Fruit fly (Drosophila melanogaster) whole organism, adult: ENCODE measurements around the gene bigmax.

Source experiments
- CG11617 ChIP-seq: fragments of 200-800 bp; sonication (Bioruptor generic); optimal IDR thresholded peaks from 2 replicates; lab custom pipeline; 2017; ENCODE audit warnings: mild to moderate bottlenecking, missing biosample characterization, missing genetic modification reagents, missing genetic modification characterization
- CG12768 ChIP-seq: fragments of 200-800 bp; sonication (Bioruptor generic); optimal IDR thresholded peaks from 2 replicates; lab custom pipeline; 2017; ENCODE audit warnings: missing biosample characterization, missing genetic modification characterization, mild to moderate bottlenecking, moderate library complexity, missing genetic modification reagents
- CG14711 ChIP-seq: fragments of 200-800 bp; sonication (Bioruptor generic); optimal IDR thresholded peaks from 2 replicates; lab custom pipeline; 2018; ENCODE audit warnings: missing biosample characterization, mild to moderate bottlenecking, missing genetic modification characterization, moderate library complexity
- CG1620 ChIP-seq: fragments of 200-800 bp; sonication (Bioruptor generic); optimal IDR thresholded peaks from 2 replicates; lab custom pipeline; 2016; ENCODE audit warnings: missing biosample characterization, missing genetic modification characterization
- CG33017 ChIP-seq: fragments of 200-800 bp; sonication (Bioruptor generic); optimal IDR thresholded peaks from 2 replicates; lab custom pipeline; 2018; ENCODE audit warnings: missing biosample characterization, mild to moderate bottlenecking, missing genetic modification characterization, moderate library complexity
- CG5204 ChIP-seq: fragments of 200-800 bp; sonication (Bioruptor generic); optimal IDR thresholded peaks from 2 replicates; lab custom pipeline; 2016; ENCODE audit warnings: missing biosample characterization, missing genetic modification characterization
- CG7045 ChIP-seq: fragments of 200-800 bp; sonication (Bioruptor generic); optimal IDR thresholded peaks from 2 replicates; lab custom pipeline; 2017; ENCODE audit warnings: missing biosample characterization, mild to moderate bottlenecking, missing genetic modification characterization
- CG7101 ChIP-seq: fragments of 200-800 bp; sonication (Bioruptor generic); optimal IDR thresholded peaks from 2 replicates; lab custom pipeline; 2018; ENCODE audit warnings: missing biosample characterization, mild to moderate bottlenecking, missing genetic modification characterization, moderate library complexity
- Clk ChIP-seq: fragments of 200-800 bp; sonication (Bioruptor generic); optimal IDR thresholded peaks from 2 replicates; lab custom pipeline; 2017; ENCODE audit warnings: missing biosample characterization, missing genetic modification characterization
- Crg-1 ChIP-seq: fragments of 200-800 bp; sonication (Bioruptor generic); optimal IDR thresholded peaks from 2 replicates; lab custom pipeline; 2016; ENCODE audit warnings: missing biosample characterization, missing genetic modification characterization
- Hr96 ChIP-seq: fragments of 200-800 bp; sonication (Bioruptor generic); optimal IDR thresholded peaks from 2 replicates; lab custom pipeline; 2016; ENCODE audit warnings: missing biosample characterization, missing genetic modification characterization
- Mnt ChIP-seq: fragments of 200-800 bp; sonication (Bioruptor generic); optimal IDR thresholded peaks from 2 replicates; lab custom pipeline; 2016; ENCODE audit warnings: missing biosample characterization, mild to moderate bottlenecking, missing genetic modification characterization
- bab1 ChIP-seq: fragments of 200-800 bp; sonication (Bioruptor generic); optimal IDR thresholded peaks from 3 replicates; lab custom pipeline; 2019; ENCODE audit warnings: missing biosample characterization, mild to moderate bottlenecking, missing genetic modification characterization, moderate library complexity
- cic ChIP-seq: fragments of 200-800 bp; sonication (Bioruptor generic); optimal IDR thresholded peaks from 2 replicates; lab custom pipeline; 2017; ENCODE audit warnings: missing biosample characterization, mild to moderate bottlenecking, missing genetic modification characterization, moderate library complexity
- cnc ChIP-seq, 2 experiments: fragments of >200 bp; optimal IDR thresholded peaks; 2 replicates each; lab custom pipeline; 2017
- kay ChIP-seq: fragments of 200-800 bp; sonication (Bioruptor generic); peaks from one replicate; lab custom pipeline; 2016; ENCODE audit warnings: missing biosample characterization, missing genetic modification characterization, borderline replicate concordance
- ovo ChIP-seq: fragments of 200-800 bp; sonication (Bioruptor generic); optimal IDR thresholded peaks from 2 replicates; lab custom pipeline; 2016; ENCODE audit warnings: missing biosample characterization, missing genetic modification characterization
- pad ChIP-seq: fragments of 200-800 bp; sonication (Bioruptor generic); optimal IDR thresholded peaks from 3 replicates; lab custom pipeline; 2017; ENCODE audit warnings: missing biosample characterization, missing genetic modification characterization, mild to moderate bottlenecking, moderate library complexity, missing genetic modification reagents
- tj ChIP-seq: fragments of 200-800 bp; sonication (Bioruptor generic); optimal IDR thresholded peaks from 3 replicates; lab custom pipeline; 2017; ENCODE audit warnings: missing biosample characterization, mild to moderate bottlenecking, missing genetic modification characterization, moderate library complexity
- toe ChIP-seq: fragments of 200-800 bp; sonication (Bioruptor generic); optimal IDR thresholded peaks from 2 replicates; lab custom pipeline; 2016; ENCODE audit warnings: missing biosample characterization, missing genetic modification characterization

Gene bigmax

dm6 chr3R:27281022-27281810, 7.1 kb downstream of the bigmax start:
- TF ChIP-seq CG33017 (tag; lab: Kevin White, UChicago) (peak; percentile 92), Hr96 (GFP tag; lab: Kevin White, UChicago) (peak; percentile 87), CG7101 (tag; lab: Kevin White, UChicago) (peak; percentile 90), Mnt (peak; percentile 70), CG12768 (GFP tag; lab: Kevin White, UChicago) (peak; percentile 93), ovo (GFP tag; lab: Kevin White, UChicago) (peak; percentile 19), CG7045 (peak; percentile 81), Crg-1 (GFP tag; lab: Kevin White, UChicago) (peak; percentile 81), Clk (GFP tag; lab: Kevin White, UChicago) (peak; percentile 70), CG11617 (GFP tag; lab: Kevin White, UChicago) (peak; percentile 74), CG1620 (peak; percentile 47), toe (GFP tag; lab: Kevin White, UChicago) (peak; percentile 58), tj (GFP tag; lab: Kevin White, UChicago) (peak; percentile 52), bab1 (peak; percentile 81), kay (GFP tag; lab: Kevin White, UChicago) (no peak), CG5204 (peak; percentile 79), pad (GFP tag; lab: Kevin White, UChicago) (peak; percentile 63), cic (GFP tag; lab: Kevin White, UChicago) (peak; percentile 96), cnc (optimal IDR thresholded peaks at IDR 0.05; lab: Kevin White, UChicago) (no peak), CG14711 (peak; percentile 83)

dm6 chr3R:27279478-27279877, 8.8 kb downstream of the bigmax start:
- TF ChIP-seq Clk (GFP tag; lab: Kevin White, UChicago) (no peak), bab1 (no peak), Mnt (no peak), CG7101 (tag; lab: Kevin White, UChicago) (no peak), CG11617 (GFP tag; lab: Kevin White, UChicago) (no peak)

dm6 chr3R:27274533-27275447, 13.5 kb downstream of the bigmax start, which contains the start of gene CG5938:
TSS of gene CG5938 (plus strand) at chr3R:27274794.
- no peak for TF ChIP-seq Hr96 (GFP tag; lab: Kevin White, UChicago)
- TF ChIP-seq CG5204, result no peak
- peak; percentile 22 for TF ChIP-seq CG7101 (tag; lab: Kevin White, UChicago)
- TF ChIP-seq cnc (optimal IDR thresholded peaks at IDR 0.05; lab: Kevin White, UChicago), result no peak
- TF ChIP-seq cic (GFP tag; lab: Kevin White, UChicago), result peak; percentile 78
- TF ChIP-seq CG33017 (tag; lab: Kevin White, UChicago), result peak; percentile 12
- TF ChIP-seq CG14711, result peak; percentile 58
- TF ChIP-seq CG1620, result no peak
- TF ChIP-seq toe (GFP tag; lab: Kevin White, UChicago), result peak; percentile 36
- no peak for TF ChIP-seq bab1
- TF ChIP-seq CG7045, result peak; percentile 16
- TF ChIP-seq kay (GFP tag; lab: Kevin White, UChicago), result no peak
- peak; percentile 24 for TF ChIP-seq tj (GFP tag; lab: Kevin White, UChicago)
- TF ChIP-seq CG12768 (GFP tag; lab: Kevin White, UChicago), result peak; percentile 72
- TF ChIP-seq ovo (GFP tag; lab: Kevin White, UChicago), result peak; percentile 20
- peak; percentile 64 for TF ChIP-seq pad (GFP tag; lab: Kevin White, UChicago)
- peak; percentile 36 for TF ChIP-seq CG11617 (GFP tag; lab: Kevin White, UChicago)
- TF ChIP-seq Crg-1 (GFP tag; lab: Kevin White, UChicago), result no peak
- TF ChIP-seq Mnt, result peak; percentile 40

- peak; percentile 71 for TF ChIP-seq CG12768 (GFP tag; lab: Kevin White, UChicago)
- TF ChIP-seq toe (GFP tag; lab: Kevin White, UChicago), result peak; percentile 36
- peak; percentile 65 for TF ChIP-seq CG7101 (tag; lab: Kevin White, UChicago)
- peak; percentile 64 for TF ChIP-seq pad (GFP tag; lab: Kevin White, UChicago)
- peak; percentile 80 for TF ChIP-seq CG14711
- peak; percentile 21 for TF ChIP-seq CG33017 (tag; lab: Kevin White, UChicago)
- no peak for TF ChIP-seq ovo (GFP tag; lab: Kevin White, UChicago)
- TF ChIP-seq bab1, result no peak
- no peak for TF ChIP-seq CG5204
- peak; percentile 71 for TF ChIP-seq Hr96 (GFP tag; lab: Kevin White, UChicago)
- peak; percentile 1 for TF ChIP-seq Clk (GFP tag; lab: Kevin White, UChicago)
- peak; percentile 30 for TF ChIP-seq CG7045
- TF ChIP-seq Mnt, result peak; percentile 64
- TF ChIP-seq CG1620, result peak; percentile 86
- TF ChIP-seq CG11617 (GFP tag; lab: Kevin White, UChicago), result peak; percentile 18
- TF ChIP-seq cic (GFP tag; lab: Kevin White, UChicago), result peak; percentile 33
- TF ChIP-seq Crg-1 (GFP tag; lab: Kevin White, UChicago), result peak; percentile 82
- no peak for TF ChIP-seq cnc (optimal IDR thresholded peaks at IDR 0.05; lab: Kevin White, UChicago)
- no peak for TF ChIP-seq tj (GFP tag; lab: Kevin White, UChicago)
- TF ChIP-seq kay (GFP tag; lab: Kevin White, UChicago), result no peak
Measured at dm6 chr3R:27273118-27274062, 14.9 kb downstream of the bigmax start, which contains the start of gene CG5934. TSS of gene CG5934 (plus strand) at chr3R:27273705.
